Worm (Caenorhabditis elegans): ENCODE data around the gene ZK616.1.

DNA sequence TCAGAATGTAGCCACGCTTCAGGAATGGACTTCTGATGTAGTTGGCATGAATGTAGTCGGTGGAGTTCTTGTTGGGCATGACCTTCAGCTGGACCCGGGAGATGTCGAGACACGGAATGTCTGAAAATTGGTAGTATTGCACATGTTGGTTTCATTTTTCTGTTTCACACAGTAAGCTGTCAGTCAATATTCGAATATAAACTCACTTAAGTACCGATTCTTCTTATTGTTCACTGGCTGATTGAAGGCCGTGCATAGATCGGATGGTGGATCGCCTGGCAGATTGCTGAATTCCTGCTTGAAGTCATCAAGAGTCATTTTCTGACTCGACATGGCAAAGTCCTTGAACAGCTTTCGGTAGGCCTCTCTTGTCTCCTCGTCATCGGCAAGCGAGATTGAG, 8.4 kb downstream of the ZK616.1 start:
- TF ChIP-seq mxl-2 (GFP tag; conservative IDR thresholded peaks at IDR 0.05) (no peak), lsy-2 (tag; optimal IDR thresholded peaks at IDR 0.05) (no peak), hlh-30 (tag; optimal IDR thresholded peaks at IDR 0.05; ENCODE audit: insufficient read depth) (no peak), nhr-237 (tag; optimal IDR thresholded peaks at IDR 0.05) (no peak), unc-62 (GFP tag; optimal IDR thresholded peaks at IDR 0.05 in 1 of 2) (peak in 1 of 2 experiments; percentile 95), unc-62 (tag; optimal IDR thresholded peaks at IDR 0.05) (no peak), lin-39 (tag; optimal IDR thresholded peaks at IDR 0.05) (no peak), Y75B8A.6 (GFP tag; IDR thresholded peaks at IDR 0.05) (no peak), skn-1 (tag; optimal IDR thresholded peaks at IDR 0.05) (no peak), zip-2 (tag; optimal IDR thresholded peaks at IDR 0.05) (no peak), ceh-28 (tag; optimal IDR thresholded peaks at IDR 0.05) (no peak), jun-1 (tag; optimal IDR thresholded peaks at IDR 0.05) (no peak), lin-15B (tag; optimal IDR thresholded peaks at IDR 0.05) (no peak), nhr-77 (tag; optimal IDR thresholded peaks at IDR 0.05) (no peak)
